Worm (Caenorhabditis elegans): ENCODE results near the gene ani-1.

The ani-1 gene

ce11 chrIII:12421708-12422107 is 31.5 kb downstream of the ani-1 start, which contains the start of gene tat-1:
TSS of gene tat-1 (minus strand) at chrIII:12421718.
- TF ChIP-seq attf-3 (GFP tag; conservative IDR thresholded peaks at IDR 0.05) (no peak), hmg-1.2 (GFP tag; IDR thresholded peaks at IDR 0.05) (peak; percentile 58; the same call in 1 of the 2 replicates), ztf-28 (GFP tag; IDR thresholded peaks at IDR 0.05) (no peak)

- peak; percentile 60; the same call in 1 of the 2 replicates for TF ChIP-seq nfyb-1 (GFP tag; IDR thresholded peaks at IDR 0.05)
- TF ChIP-seq sptf-2 (GFP tag; optimal IDR thresholded peaks at IDR 0.05), result no peak
Measured at ce11 chrIII:12420256-12420655, 32.9 kb downstream of the ani-1 start.

ce11 chrIII:12414533-12414932 is 38.6 kb downstream of the ani-1 start:
- TF ChIP-seq somi-1 (GFP tag; optimal IDR thresholded peaks at IDR 0.05) (no peak), ceh-27 (GFP tag; optimal IDR thresholded peaks at IDR 0.05) (no peak), F57C9.4 (tag; optimal IDR thresholded peaks at IDR 0.05) (no peak), ccch-3 (GFP tag; optimal IDR thresholded peaks at IDR 0.05) (no peak), hrde-1 (tag; optimal IDR thresholded peaks at IDR 0.05; ENCODE audit: borderline replicate concordance) (no peak), F22D6.2 (tag; optimal IDR thresholded peaks at IDR 0.05) (no peak), ekl-4 (GFP tag; IDR thresholded peaks at IDR 0.05) (no peak), zim-3 (tag; optimal IDR thresholded peaks at IDR 0.05) (no peak)

- no peak for TF ChIP-seq xnd-1 (tag; optimal IDR thresholded peaks at IDR 0.05)
- TF ChIP-seq F33H1.4 (GFP tag; IDR thresholded peaks at IDR 0.05), result no peak
- TF ChIP-seq F52B5.7 (tag; optimal IDR thresholded peaks at IDR 0.05), result no peak
- TF ChIP-seq ztf-25 (GFP tag; IDR thresholded peaks at IDR 0.05), result no peak
- no peak for TF ChIP-seq mes-4 (tag; optimal IDR thresholded peaks at IDR 0.05)
Measured at ce11 chrIII:12411668-12412067, 41.5 kb downstream of the ani-1 start.

- TF ChIP-seq rec-8 (tag; optimal IDR thresholded peaks at IDR 0.05) (no peak), nfyb-1 (GFP tag; IDR thresholded peaks at IDR 0.05) (no peak), T26A5.8 (tag; optimal IDR thresholded peaks at IDR 0.05) (no peak), sea-2 (GFP tag; IDR thresholded peaks at IDR 0.05) (no peak), hsf-1 (GFP tag; IDR thresholded peaks at IDR 0.05) (no peak), ztf-3 (GFP tag; optimal IDR thresholded peaks at IDR 0.05) (no peak), ztf-28 (GFP tag; IDR thresholded peaks at IDR 0.05) (no peak), gei-17 (GFP tag; optimal IDR thresholded peaks at IDR 0.05) (no peak), madf-3 (GFP tag; IDR thresholded peaks at IDR 0.05) (no peak), Y67H2A.10 (GFP tag; conservative IDR thresholded peaks at IDR 0.05) (no peak), hmg-1.2 (GFP tag; IDR thresholded peaks at IDR 0.05) (no peak), somi-1 (GFP tag; optimal IDR thresholded peaks at IDR 0.05) (no peak), ztf-18 (tag; optimal IDR thresholded peaks at IDR 0.05) (no peak), lsl-1 (GFP tag; optimal IDR thresholded peaks at IDR 0.05) (no peak), tbx-9 (tag; optimal IDR thresholded peaks at IDR 0.05; ENCODE audit: borderline replicate concordance) (no peak), ceh-100 (GFP tag; IDR thresholded peaks at IDR 0.05) (no peak), repo-1 (tag; optimal IDR thresholded peaks at IDR 0.05) (no peak), B0261.1 (tag; optimal IDR thresholded peaks at IDR 0.05) (no peak), lir-1 (GFP tag; conservative IDR thresholded peaks at IDR 0.05) (no peak)
Measured at ce11 chrIII:12411059-12411458, 42.1 kb downstream of the ani-1 start.

Measured in whole organism, young adult.